Fruit fly (Drosophila melanogaster): ENCODE measurements around the gene CG12992.

DNA sequence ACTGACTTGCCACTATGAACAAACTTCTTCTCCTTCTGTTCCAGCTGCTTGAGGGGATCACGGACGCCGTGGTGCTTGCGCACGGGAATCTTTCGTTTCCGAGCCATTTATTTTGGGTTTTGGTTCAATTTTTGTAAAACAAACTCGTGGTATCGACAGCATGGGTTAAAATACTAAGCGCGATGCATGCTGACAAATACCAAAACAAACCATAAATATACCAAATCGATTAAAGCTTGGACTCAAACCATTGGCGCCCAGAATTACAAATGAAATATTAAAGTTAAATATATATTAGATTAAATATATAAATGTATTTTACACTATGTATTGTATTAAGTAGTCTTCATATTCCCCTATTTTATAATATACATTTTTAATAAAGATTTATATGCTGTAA, 40.7 kb downstream of the CG12992 start, which contains the start of gene CG8326:
- TF ChIP-seq D1 (tag; optimal IDR thresholded peaks at IDR 0.05), result no peak
- TF ChIP-seq EcR (GFP tag; optimal IDR thresholded peaks at IDR 0.05), result no peak
- TF ChIP-seq Ets98B (GFP tag; IDR thresholded peaks at IDR 0.05), result no peak
- no peak for TF ChIP-seq CG10348 (GFP tag; IDR thresholded peaks at IDR 0.05)
- TF ChIP-seq CG13204 (GFP tag; optimal IDR thresholded peaks at IDR 0.05), result no peak
- TF ChIP-seq CG14655 (GFP tag; optimal IDR thresholded peaks at IDR 0.05), result no peak
- TF ChIP-seq fd96Ca (GFP tag; IDR thresholded peaks at IDR 0.05), result no peak

Measured in whole organism, pupa.